Worm (Caenorhabditis elegans) whole organism, young adult: ENCODE measurements around the gene sec-61.A.

ENCODE experiments used
- D2030.7 ChIP-seq: fragments of 200-800 bp; sonication (Bioruptor generic); IDR thresholded peaks from 2 replicates; pipeline ENCODE4 v1.3.6; 2022; ENCODE audit warnings: missing genetic modification reagents, missing genetic modification characterization, missing compliant biosample characterization
- F49E8.2 ChIP-seq: sonication (generic microtip); optimal IDR thresholded peaks from 3 replicates; lab custom pipeline; 2017; ENCODE audit warnings: missing genetic modification characterization, mild to moderate bottlenecking, missing compliant biosample characterization, antibody characterized with exemption, moderate library complexity; ENCODE audit not compliant: insufficient read depth
- F57C9.4 ChIP-seq: sonication (generic microtip); optimal IDR thresholded peaks from 2 replicates; lab custom pipeline; 2017; ENCODE audit warnings: mild to moderate bottlenecking, missing genetic modification characterization, missing compliant biosample characterization
- attf-3 ChIP-seq: fragments of 200-800 bp; sonication (Bioruptor generic); conservative IDR thresholded peaks from 2 replicates; pipeline ENCODE4 v1.3.6; 2022; ENCODE audit warnings: missing genetic modification reagents, missing genetic modification characterization, missing compliant biosample characterization
- hrde-1 ChIP-seq: sonication (generic microtip); optimal IDR thresholded peaks from 2 replicates; lab custom pipeline; 2016; ENCODE audit warnings: missing genetic modification characterization, mild to moderate bottlenecking, missing compliant biosample characterization, moderate library complexity, missing genotype, missing genetic modification reagents, borderline replicate concordance
- hsf-1 ChIP-seq: fragments of 200-800 bp; sonication (Bioruptor generic); IDR thresholded peaks from 2 replicates; pipeline ENCODE4 v1.3.6; 2022; ENCODE audit warnings: missing genetic modification reagents, missing genetic modification characterization, missing compliant biosample characterization
- lin-35 ChIP-seq, 3 experiments: fragments of 150-350 bp in 2 of 3; sonication (generic microtip) in 1 of 3; optimal IDR thresholded peaks; 2 replicates each; lab custom pipeline; 2014 to 2018; ENCODE audit warnings: missing biosample characterization in 3 of 3, missing genetic modification characterization in 3 of 3, missing genetic modification reagents in 3 of 3
- lin-40 ChIP-seq: sonication (generic microtip); optimal IDR thresholded peaks from 2 replicates; lab custom pipeline; 2016; ENCODE audit warnings: missing genetic modification characterization, mild to moderate bottlenecking, missing compliant biosample characterization, missing genotype, missing genetic modification reagents
- nfya-1 ChIP-seq: sonication (generic microtip); optimal IDR thresholded peaks from 2 replicates; lab custom pipeline; 2017; ENCODE audit warnings: antibody characterized with exemption, missing compliant biosample characterization, missing genetic modification characterization, borderline replicate concordance; ENCODE audit not compliant: insufficient read depth
- nhr-80 ChIP-seq: sonication (generic microtip); optimal IDR thresholded peaks from 2 replicates; lab custom pipeline; 2016; ENCODE audit warnings: missing genetic modification characterization, missing compliant biosample characterization
- pha-4 ChIP-seq: fragments of 150-350 bp; sonication (generic microtip); optimal IDR thresholded peaks from 2 replicates; lab custom pipeline; 2014; ENCODE audit warnings: missing biosample characterization, missing genetic modification reagents, missing genetic modification characterization
- repo-1 ChIP-seq: sonication (generic microtip); optimal IDR thresholded peaks from 2 replicates; lab custom pipeline; 2017; ENCODE audit warnings: mild to moderate bottlenecking, missing genetic modification characterization, missing compliant biosample characterization
- snpc-3.4 ChIP-seq: sonication (generic microtip); optimal IDR thresholded peaks from 2 replicates; lab custom pipeline; 2017; ENCODE audit warnings: missing genetic modification characterization, mild to moderate bottlenecking, missing compliant biosample characterization, antibody characterized with exemption, moderate library complexity, missing genotype, missing genetic modification reagents
- ztf-28 ChIP-seq: fragments of 200-800 bp; sonication (Bioruptor generic); IDR thresholded peaks from 2 replicates; pipeline ENCODE4 v1.3.6; 2022; ENCODE audit warnings: missing genetic modification reagents, missing genetic modification characterization, missing compliant biosample characterization

DNA sequence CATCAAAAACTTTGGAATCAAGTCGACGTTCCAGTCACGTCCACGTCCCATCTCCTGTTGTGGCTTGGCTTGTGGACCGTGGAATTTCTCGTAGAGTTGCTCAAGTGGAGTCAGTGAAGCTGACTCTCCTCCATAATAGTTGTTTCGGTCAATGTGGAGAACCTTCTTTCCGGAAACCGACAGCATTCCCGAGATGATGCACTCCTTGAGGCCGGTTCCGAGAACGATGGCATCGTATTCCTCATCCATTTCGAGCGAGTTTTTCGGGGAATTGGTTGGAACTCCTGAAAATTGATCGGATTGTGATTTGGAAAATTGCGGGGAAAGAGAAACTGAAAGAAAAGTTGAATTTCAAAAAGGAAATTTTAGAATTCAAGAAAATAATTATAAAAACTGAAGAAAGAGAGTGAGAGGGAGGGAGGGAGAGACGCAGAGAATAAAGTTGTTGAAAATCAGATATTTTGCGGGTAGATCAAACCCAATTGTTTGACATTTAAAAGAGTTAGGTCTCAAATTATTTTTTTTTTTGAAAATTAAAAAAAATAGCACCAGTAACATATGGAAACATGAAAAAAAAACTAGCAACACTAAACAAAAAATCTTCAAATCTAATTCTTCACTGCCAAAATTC, 32.3 kb downstream of the sec-61.A start, which contains the start of gene gdi-1:
- TF ChIP-seq repo-1 (tag; lab: Kevin White, UChicago) (no peak), hsf-1 (GFP tag; lab: Robert Waterston, UW) (no peak), lin-35 (GFP tag; optimal IDR thresholded peaks at IDR 0.05; lab: Kevin White, UChicago) (no peak), nfya-1 (tag; lab: Kevin White, UChicago) (no peak), pha-4 (tag; lab: Kevin White, UChicago) (no peak), D2030.7 (GFP tag; lab: Robert Waterston, UW) (no peak), lin-40 (tag; lab: Kevin White, UChicago) (no peak), F57C9.4 (tag; lab: Kevin White, UChicago) (no peak), F49E8.2 (tag; lab: Kevin White, UChicago) (no peak), nhr-80 (tag; lab: Kevin White, UChicago) (no peak), ztf-28 (GFP tag; lab: Robert Waterston, UW) (no peak), hrde-1 (tag; lab: Kevin White, UChicago) (no peak), attf-3 (GFP tag; lab: Robert Waterston, UW) (no peak), snpc-3.4 (tag; lab: Kevin White, UChicago) (no peak)
